Worm (Caenorhabditis elegans) whole organism, midembryonic: ENCODE results near the gene mrpl-22.

Source experiments
- T22C8.4 ChIP-seq: fragments of 200-800 bp; sonication (Bioruptor generic); IDR thresholded peaks from 2 replicates; pipeline ENCODE4 v1.3.6; 2022; ENCODE audit warnings: missing genetic modification characterization, missing compliant biosample characterization
- cog-1 ChIP-seq: sonication (generic microtip); optimal IDR thresholded peaks from 2 replicates; lab custom pipeline; 2016; ENCODE audit warnings: missing genetic modification characterization, missing compliant biosample characterization
- flt-1 ChIP-seq: fragments of 200-800 bp; sonication (Bioruptor generic); IDR thresholded peaks from 2 replicates; pipeline ENCODE4 v1.3.6; 2022; ENCODE audit warnings: missing genetic modification characterization, missing compliant biosample characterization
- klf-2 ChIP-seq: fragments of 200-800 bp; sonication (Bioruptor generic); conservative IDR thresholded peaks from 2 replicates; pipeline ENCODE4 v1.3.6; 2022; ENCODE audit warnings: missing genetic modification reagents, missing genetic modification characterization, missing compliant biosample characterization
- med-1 ChIP-seq: sonication (generic microtip); optimal IDR thresholded peaks from 2 replicates; lab custom pipeline; 2017; ENCODE audit warnings: missing genetic modification characterization, mild to moderate bottlenecking, missing compliant biosample characterization, antibody characterized with exemption, missing genetic modification reagents; ENCODE audit not compliant: insufficient read depth
- ref-1 ChIP-seq: fragments of 200-800 bp; sonication (Bioruptor generic); conservative IDR thresholded peaks from 2 replicates; pipeline ENCODE4 v1.3.6; 2022; ENCODE audit warnings: missing genetic modification reagents, missing genetic modification characterization, missing compliant biosample characterization
- tab-1 ChIP-seq: fragments of 200-800 bp; sonication (Bioruptor generic); IDR thresholded peaks from 2 replicates; pipeline ENCODE4 v1.3.6; 2022; ENCODE audit warnings: missing genetic modification characterization, missing compliant biosample characterization
- ztf-23 ChIP-seq: fragments of 200-800 bp; sonication (Bioruptor generic); IDR thresholded peaks from 2 replicates; pipeline ENCODE4 v1.3.6; 2022; ENCODE audit warnings: missing genetic modification reagents, missing genetic modification characterization, missing compliant biosample characterization
- ztf-29 ChIP-seq: fragments of 200-800 bp; sonication (Bioruptor generic); IDR thresholded peaks from 2 replicates; pipeline ENCODE4 v1.3.6; 2022; ENCODE audit warnings: missing genetic modification reagents, missing genetic modification characterization, missing compliant biosample characterization

The mrpl-22 gene

ce11 chrIII:10651634-10652033 is 36.4 kb downstream of the mrpl-22 start:
- TF ChIP-seq ref-1 (GFP tag; lab: Robert Waterston, UW) = no peak
- peak; percentile 53 for TF ChIP-seq cog-1 (tag; lab: Kevin White, UChicago)
- no peak for TF ChIP-seq med-1 (GFP tag; lab: Kevin White, UChicago)
- TF ChIP-seq flt-1 (GFP tag; lab: Robert Waterston, UW) = peak; percentile 57; the same call in 1 of the 2 replicates
- TF ChIP-seq T22C8.4 (GFP tag; lab: Robert Waterston, UW) = peak; percentile 69; the same call in 1 of the 2 replicates
- no peak for TF ChIP-seq klf-2 (GFP tag; lab: Robert Waterston, UW)

- TF ChIP-seq flt-1 (GFP tag; lab: Robert Waterston, UW) (no peak), ztf-29 (GFP tag; lab: Robert Waterston, UW) (no peak), med-1 (GFP tag; lab: Kevin White, UChicago) (no peak), ztf-23 (no peak), T22C8.4 (GFP tag; lab: Robert Waterston, UW) (no peak), ref-1 (GFP tag; lab: Robert Waterston, UW) (no peak), tab-1 (no peak), cog-1 (tag; lab: Kevin White, UChicago) (no peak), klf-2 (GFP tag; lab: Robert Waterston, UW) (no peak)
Observed at ce11 chrIII:10652833-10653232, 37.6 kb downstream of the mrpl-22 start.

ce11 chrIII:10653479-10653878 is 38.2 kb downstream of the mrpl-22 start:
- TF ChIP-seq ztf-29 (GFP tag; lab: Robert Waterston, UW) (no peak), cog-1 (tag; lab: Kevin White, UChicago) (no peak), klf-2 (GFP tag; lab: Robert Waterston, UW) (no peak), ztf-23 (no peak), flt-1 (GFP tag; lab: Robert Waterston, UW) (no peak)

DNA sequence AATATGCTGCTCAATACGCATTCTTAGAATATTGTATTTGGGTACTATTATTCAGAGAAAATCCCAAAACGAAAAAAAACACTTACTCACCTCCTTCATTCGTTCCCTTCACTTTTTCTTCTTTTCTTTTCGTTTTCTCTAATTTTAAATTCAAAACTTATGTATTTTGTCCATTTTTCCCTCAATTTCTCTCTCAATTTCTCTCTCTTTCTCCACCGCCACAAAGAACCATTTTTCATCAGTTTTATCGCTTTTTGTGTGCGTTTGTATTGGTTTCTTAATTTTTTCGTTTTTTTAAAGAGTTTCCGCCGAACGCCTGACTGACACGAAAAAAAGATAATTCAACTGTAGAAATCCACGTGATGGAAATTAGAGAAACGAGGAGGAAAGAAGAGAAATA is 39.5 kb downstream of the mrpl-22 start, which contains the start of gene cnt-2:
cnt-2 (plus strand) TSS at position 301 of the 400 bp plus-strand sequence.
- TF ChIP-seq klf-2 (GFP tag; lab: Robert Waterston, UW) (no peak), tab-1 (no peak), ref-1 (GFP tag; lab: Robert Waterston, UW) (no peak), ztf-29 (GFP tag; lab: Robert Waterston, UW) (no peak), med-1 (GFP tag; lab: Kevin White, UChicago) (no peak), T22C8.4 (GFP tag; lab: Robert Waterston, UW) (no peak), flt-1 (GFP tag; lab: Robert Waterston, UW) (no peak)

ce11 chrIII:10656069-10656468 is 40.8 kb downstream of the mrpl-22 start:
- TF ChIP-seq tab-1 (no peak), klf-2 (GFP tag; lab: Robert Waterston, UW) (no peak), ztf-23 (no peak), med-1 (GFP tag; lab: Kevin White, UChicago) (no peak), ztf-29 (GFP tag; lab: Robert Waterston, UW) (no peak), T22C8.4 (GFP tag; lab: Robert Waterston, UW) (no peak), cog-1 (tag; lab: Kevin White, UChicago) (no peak), ref-1 (GFP tag; lab: Robert Waterston, UW) (no peak), flt-1 (GFP tag; lab: Robert Waterston, UW) (no peak)

ce11 chrIII:10657661-10658060 is 42.4 kb downstream of the mrpl-22 start:
- no peak for TF ChIP-seq cog-1 (tag; lab: Kevin White, UChicago)
- no peak for TF ChIP-seq ztf-29 (GFP tag; lab: Robert Waterston, UW)
- no peak for TF ChIP-seq ztf-23
- no peak for TF ChIP-seq T22C8.4 (GFP tag; lab: Robert Waterston, UW)
- no peak for TF ChIP-seq tab-1
- no peak for TF ChIP-seq klf-2 (GFP tag; lab: Robert Waterston, UW)
- no peak for TF ChIP-seq med-1 (GFP tag; lab: Kevin White, UChicago)
- no peak for TF ChIP-seq flt-1 (GFP tag; lab: Robert Waterston, UW)
- no peak for TF ChIP-seq ref-1 (GFP tag; lab: Robert Waterston, UW)

- TF ChIP-seq ztf-29 (GFP tag; lab: Robert Waterston, UW) (no peak), flt-1 (GFP tag; lab: Robert Waterston, UW) (no peak), ref-1 (GFP tag; lab: Robert Waterston, UW) (no peak)
Observed at ce11 chrIII:10658394-10658793, 43.1 kb downstream of the mrpl-22 start.

- TF ChIP-seq cog-1 (tag; lab: Kevin White, UChicago) = no peak
- TF ChIP-seq klf-2 (GFP tag; lab: Robert Waterston, UW) = no peak
- no peak for TF ChIP-seq tab-1
- TF ChIP-seq ztf-29 (GFP tag; lab: Robert Waterston, UW) = 0 out of 2 replicates have a peak, but pooled peaks have one; percentile 16
Observed at ce11 chrIII:10661292-10661691, 46.0 kb downstream of the mrpl-22 start.

- TF ChIP-seq flt-1 (GFP tag; lab: Robert Waterston, UW) (no peak), med-1 (GFP tag; lab: Kevin White, UChicago) (no peak), ztf-23 (no peak), klf-2 (GFP tag; lab: Robert Waterston, UW) (no peak), T22C8.4 (GFP tag; lab: Robert Waterston, UW) (no peak), ref-1 (GFP tag; lab: Robert Waterston, UW) (no peak), tab-1 (no peak), ztf-29 (GFP tag; lab: Robert Waterston, UW) (no peak), cog-1 (tag; lab: Kevin White, UChicago) (no peak)
Observed at ce11 chrIII:10666640-10667039, 51.4 kb downstream of the mrpl-22 start.
